Fruit fly (Drosophila melanogaster) whole organism, prepupa: Measurements from ENCODE around the gene CG7695.

Experiments
- CG3032 ChIP-seq: fragments of 200-800 bp; optimal IDR thresholded peaks from 2 replicates; lab custom pipeline; 2019; ENCODE audit warnings: missing biosample characterization, mild to moderate bottlenecking, missing genetic modification characterization, moderate library complexity
- CG4318 ChIP-seq: fragments of 200-800 bp; sonication (Bioruptor generic); optimal IDR thresholded peaks from 3 replicates; lab custom pipeline; 2017; ENCODE audit warnings: missing biosample characterization, mild to moderate bottlenecking, missing genetic modification characterization
- CG6276 ChIP-seq: fragments of 200-800 bp; sonication (Bioruptor generic); optimal IDR thresholded peaks from 2 replicates; lab custom pipeline; 2017; ENCODE audit warnings: missing biosample characterization, mild to moderate bottlenecking, missing genetic modification characterization
- Sox15 ChIP-seq: fragments of 200-800 bp; sonication (Bioruptor generic); optimal IDR thresholded peaks from 3 replicates; lab custom pipeline; 2016; ENCODE audit warnings: missing biosample characterization, missing genetic modification characterization
- eg ChIP-seq: fragments of 200-800 bp; sonication (Bioruptor generic); IDR thresholded peaks from 3 replicates; pipeline ENCODE4 v1.3.6; 2022; ENCODE audit warnings: missing biosample characterization, missing genetic modification characterization
- topi ChIP-seq: fragments of 200-800 bp; sonication (Bioruptor generic); optimal IDR thresholded peaks from 3 replicates; lab custom pipeline; 2016; ENCODE audit warnings: missing biosample characterization, missing genetic modification characterization

DNA sequence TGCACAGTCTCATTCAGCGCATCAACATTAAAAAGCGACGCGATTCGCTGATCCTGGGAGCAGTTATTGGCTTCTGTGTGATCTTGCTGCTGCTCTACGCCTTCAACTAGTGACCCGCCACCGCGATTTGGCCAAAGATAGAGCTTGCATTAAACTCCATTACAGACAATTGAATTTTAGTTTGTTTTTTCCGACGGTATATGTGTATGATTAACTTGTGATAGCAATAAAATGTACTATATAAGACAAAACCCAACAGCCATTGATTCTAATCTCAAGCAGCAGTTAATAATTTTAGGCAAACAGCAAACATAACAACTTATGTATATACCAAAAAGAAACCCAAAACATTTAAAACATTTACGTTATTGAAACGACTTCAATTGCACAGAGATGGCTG lies 47.8 kb upstream of the CG7695 start, which contains the start of gene CG31231:
- TF ChIP-seq CG3032 (tag; lab: Kevin White, UChicago) = no peak
- TF ChIP-seq CG6276 (GFP tag; lab: Kevin White, UChicago) = no peak
- no peak for TF ChIP-seq CG4318
- TF ChIP-seq eg (GFP tag; lab: Robert Waterston, UW) = no peak
- no peak for TF ChIP-seq Sox15 (GFP tag; lab: Kevin White, UChicago)
- no peak for TF ChIP-seq topi (GFP tag; lab: Kevin White, UChicago)
